Worm (Caenorhabditis elegans) whole organism, midembryonic: ENCODE data around the gene C18A11.4.

Experiments
- T22C8.4 ChIP-seq: fragments of 200-800 bp; sonication (Bioruptor generic); IDR thresholded peaks from 2 replicates; pipeline ENCODE4 v1.3.6; 2022; ENCODE audit warnings: missing genetic modification characterization, missing compliant biosample characterization
- cog-1 ChIP-seq: sonication (generic microtip); optimal IDR thresholded peaks from 2 replicates; lab custom pipeline; 2016; ENCODE audit warnings: missing genetic modification characterization, missing compliant biosample characterization
- flt-1 ChIP-seq: fragments of 200-800 bp; sonication (Bioruptor generic); IDR thresholded peaks from 2 replicates; pipeline ENCODE4 v1.3.6; 2022; ENCODE audit warnings: missing genetic modification characterization, missing compliant biosample characterization
- klf-2 ChIP-seq: fragments of 200-800 bp; sonication (Bioruptor generic); conservative IDR thresholded peaks from 2 replicates; pipeline ENCODE4 v1.3.6; 2022; ENCODE audit warnings: missing genetic modification reagents, missing genetic modification characterization, missing compliant biosample characterization
- med-1 ChIP-seq: sonication (generic microtip); optimal IDR thresholded peaks from 2 replicates; lab custom pipeline; 2017; ENCODE audit warnings: missing genetic modification characterization, mild to moderate bottlenecking, missing compliant biosample characterization, antibody characterized with exemption, missing genetic modification reagents; ENCODE audit not compliant: insufficient read depth
- ref-1 ChIP-seq: fragments of 200-800 bp; sonication (Bioruptor generic); conservative IDR thresholded peaks from 2 replicates; pipeline ENCODE4 v1.3.6; 2022; ENCODE audit warnings: missing genetic modification reagents, missing genetic modification characterization, missing compliant biosample characterization
- tab-1 ChIP-seq: fragments of 200-800 bp; sonication (Bioruptor generic); IDR thresholded peaks from 2 replicates; pipeline ENCODE4 v1.3.6; 2022; ENCODE audit warnings: missing genetic modification characterization, missing compliant biosample characterization
- ztf-23 ChIP-seq: fragments of 200-800 bp; sonication (Bioruptor generic); IDR thresholded peaks from 2 replicates; pipeline ENCODE4 v1.3.6; 2022; ENCODE audit warnings: missing genetic modification reagents, missing genetic modification characterization, missing compliant biosample characterization
- ztf-29 ChIP-seq: fragments of 200-800 bp; sonication (Bioruptor generic); IDR thresholded peaks from 2 replicates; pipeline ENCODE4 v1.3.6; 2022; ENCODE audit warnings: missing genetic modification reagents, missing genetic modification characterization, missing compliant biosample characterization

C18A11.4 gene

ce11 chrX:8018441-8018840 is 26.9 kb upstream of the C18A11.4 start:
- no peak for TF ChIP-seq med-1 (GFP tag; lab: Kevin White, UChicago)

- TF ChIP-seq ztf-23 (0 out of 2 replicates have a peak, but pooled peaks have one; percentile 12), flt-1 (GFP tag; lab: Robert Waterston, UW) (peak; percentile 75; the same call in 1 of the 2 replicates), cog-1 (tag; lab: Kevin White, UChicago) (peak; percentile 41), klf-2 (GFP tag; lab: Robert Waterston, UW) (no peak), ztf-29 (GFP tag; lab: Robert Waterston, UW) (no peak), med-1 (GFP tag; lab: Kevin White, UChicago) (no peak), tab-1 (GFP tag; lab: Robert Waterston, UW) (peak; percentile 41; the same call in 1 of the 2 replicates), ref-1 (GFP tag; lab: Robert Waterston, UW) (no peak), T22C8.4 (no peak)
Observed at ce11 chrX:8019665-8020064, 25.7 kb upstream of the C18A11.4 start.

ce11 chrX:8021609-8022008 is 23.7 kb upstream of the C18A11.4 start:
- TF ChIP-seq ztf-29 (GFP tag; lab: Robert Waterston, UW) (no peak), cog-1 (tag; lab: Kevin White, UChicago) (no peak), med-1 (GFP tag; lab: Kevin White, UChicago) (no peak), T22C8.4 (no peak), flt-1 (GFP tag; lab: Robert Waterston, UW) (no peak), klf-2 (GFP tag; lab: Robert Waterston, UW) (no peak), ref-1 (GFP tag; lab: Robert Waterston, UW) (no peak), ztf-23 (no peak), tab-1 (GFP tag; lab: Robert Waterston, UW) (no peak)

ce11 chrX:8022728-8023127 is 22.6 kb upstream of the C18A11.4 start:
- TF ChIP-seq ztf-23 (no peak), tab-1 (GFP tag; lab: Robert Waterston, UW) (no peak), cog-1 (tag; lab: Kevin White, UChicago) (no peak), ztf-29 (GFP tag; lab: Robert Waterston, UW) (no peak), ref-1 (GFP tag; lab: Robert Waterston, UW) (no peak), med-1 (GFP tag; lab: Kevin White, UChicago) (no peak), T22C8.4 (no peak), klf-2 (GFP tag; lab: Robert Waterston, UW) (no peak), flt-1 (GFP tag; lab: Robert Waterston, UW) (no peak)

ce11 chrX:8026709-8027108 is 18.6 kb upstream of the C18A11.4 start:
- no peak for TF ChIP-seq T22C8.4
- no peak for TF ChIP-seq klf-2 (GFP tag; lab: Robert Waterston, UW)
- no peak for TF ChIP-seq flt-1 (GFP tag; lab: Robert Waterston, UW)
- TF ChIP-seq med-1 (GFP tag; lab: Kevin White, UChicago) = no peak
- TF ChIP-seq ztf-29 (GFP tag; lab: Robert Waterston, UW) = no peak
- TF ChIP-seq cog-1 (tag; lab: Kevin White, UChicago) = no peak

ce11 chrX:8027509-8027908 is 17.8 kb upstream of the C18A11.4 start:
- TF ChIP-seq ztf-29 (GFP tag; lab: Robert Waterston, UW) = no peak
- TF ChIP-seq med-1 (GFP tag; lab: Kevin White, UChicago) = no peak
- no peak for TF ChIP-seq T22C8.4
- TF ChIP-seq flt-1 (GFP tag; lab: Robert Waterston, UW) = no peak
- no peak for TF ChIP-seq ztf-23
- no peak for TF ChIP-seq ref-1 (GFP tag; lab: Robert Waterston, UW)
- no peak for TF ChIP-seq klf-2 (GFP tag; lab: Robert Waterston, UW)
- no peak for TF ChIP-seq cog-1 (tag; lab: Kevin White, UChicago)
- no peak for TF ChIP-seq tab-1 (GFP tag; lab: Robert Waterston, UW)

ce11 chrX:8029080-8029479 is 16.2 kb upstream of the C18A11.4 start, which contains the start of gene C34D10.1:
Gene C34D10.1 (plus strand): TSS chrX:8029479.
- TF ChIP-seq klf-2 (GFP tag; lab: Robert Waterston, UW) = no peak
- TF ChIP-seq flt-1 (GFP tag; lab: Robert Waterston, UW) = 0 out of 2 replicates have a peak, but pooled peaks have one; percentile 63
- TF ChIP-seq cog-1 (tag; lab: Kevin White, UChicago) = peak; percentile 22
- no peak for TF ChIP-seq ztf-29 (GFP tag; lab: Robert Waterston, UW)
- 0 out of 2 replicates have a peak, but pooled peaks have one; percentile 38 for TF ChIP-seq T22C8.4

- TF ChIP-seq T22C8.4 (no peak), cog-1 (tag; lab: Kevin White, UChicago) (no peak), ztf-23 (no peak), ref-1 (GFP tag; lab: Robert Waterston, UW) (no peak), flt-1 (GFP tag; lab: Robert Waterston, UW) (no peak), med-1 (GFP tag; lab: Kevin White, UChicago) (no peak), klf-2 (GFP tag; lab: Robert Waterston, UW) (no peak), tab-1 (GFP tag; lab: Robert Waterston, UW) (no peak), ztf-29 (GFP tag; lab: Robert Waterston, UW) (no peak)
Observed at ce11 chrX:8030032-8030431, 15.3 kb upstream of the C18A11.4 start.

- TF ChIP-seq T22C8.4 (peak; percentile 100), tab-1 (GFP tag; lab: Robert Waterston, UW) (peak; percentile 69), ref-1 (GFP tag; lab: Robert Waterston, UW) (0 out of 2 replicates have a peak, but pooled peaks have one; percentile 26), ztf-23 (peak; percentile 75), klf-2 (GFP tag; lab: Robert Waterston, UW) (no peak), med-1 (GFP tag; lab: Kevin White, UChicago) (no peak), flt-1 (GFP tag; lab: Robert Waterston, UW) (peak; percentile 80), ztf-29 (GFP tag; lab: Robert Waterston, UW) (no peak), cog-1 (tag; lab: Kevin White, UChicago) (peak; percentile 97)
Observed at ce11 chrX:8036219-8036883, 9.0 kb upstream of the C18A11.4 start.
